Worm (Caenorhabditis elegans) whole organism, L4 larva: ENCODE data around the gene F14D2.8.

Experiments used
- F10B5.3 ChIP-seq: sonication (generic microtip); optimal IDR thresholded peaks from 2 replicates; lab custom pipeline; 2016; ENCODE audit warnings: mild to moderate bottlenecking, missing genetic modification characterization, missing compliant biosample characterization
- F37D6.2 ChIP-seq: sonication (generic microtip); optimal IDR thresholded peaks from 2 replicates; lab custom pipeline; 2016; ENCODE audit warnings: mild to moderate bottlenecking, missing genetic modification characterization, missing compliant biosample characterization
- F44E2.7 ChIP-seq: fragments of 200-800 bp; sonication (Bioruptor generic); IDR thresholded peaks from 2 replicates; pipeline ENCODE4 v2.1.2; 2022; ENCODE audit warnings: missing genetic modification characterization, missing compliant biosample characterization
- Y48G9A.11 ChIP-seq: fragments of 200-800 bp; sonication (Bioruptor generic); IDR thresholded peaks from 2 replicates; pipeline ENCODE4 v1.3.6; 2022; ENCODE audit warnings: missing genetic modification reagents, missing genetic modification characterization, missing compliant biosample characterization
- Y5F2A.4 ChIP-seq: fragments of 200-800 bp; sonication (Bioruptor generic); optimal IDR thresholded peaks from 2 replicates; lab custom pipeline; 2018; ENCODE audit warnings: mild to moderate bottlenecking, missing genetic modification characterization, missing compliant biosample characterization
- Y75B8A.6 ChIP-seq: fragments of 200-800 bp; sonication (Bioruptor generic); IDR thresholded peaks from 2 replicates; pipeline ENCODE4 v1.3.6; 2022; ENCODE audit warnings: missing genetic modification reagents, missing genetic modification characterization, missing compliant biosample characterization
- aha-1 ChIP-seq: fragments of 150-350 bp; peaks from one replicate; lab custom pipeline; 2014; ENCODE audit warnings: missing biosample characterization, missing genetic modification characterization
- arid-1 ChIP-seq: fragments of 200-800 bp; sonication (Bioruptor generic); conservative IDR thresholded peaks from 2 replicates; pipeline ENCODE4 v1.3.6; 2022; ENCODE audit warnings: missing genetic modification reagents, missing genetic modification characterization, missing compliant biosample characterization
- ceh-32 ChIP-seq: sonication (generic microtip); optimal IDR thresholded peaks from 2 replicates; lab custom pipeline; 2016; ENCODE audit warnings: mild to moderate bottlenecking, missing genetic modification characterization, missing compliant biosample characterization; ENCODE audit not compliant: poor library complexity
- ceh-62 ChIP-seq: sonication (generic microtip); optimal IDR thresholded peaks from 2 replicates; lab custom pipeline; 2017; ENCODE audit warnings: missing biosample characterization, missing genetic modification characterization
- ceh-82 ChIP-seq: sonication (generic microtip); optimal IDR thresholded peaks from 2 replicates; lab custom pipeline; 2017; ENCODE audit warnings: missing biosample characterization, missing genetic modification characterization
- daf-12 ChIP-seq: fragments of 150-350 bp; optimal IDR thresholded peaks from 2 replicates; lab custom pipeline; 2014; ENCODE audit warnings: missing biosample characterization, missing genetic modification reagents, missing genetic modification characterization
- daf-19 ChIP-seq: fragments of 200-800 bp; sonication (Bioruptor generic); conservative IDR thresholded peaks from 2 replicates; pipeline ENCODE4 v1.3.6; 2022; ENCODE audit warnings: missing genetic modification characterization, missing compliant biosample characterization
- dmd-8 ChIP-seq: fragments of 200-800 bp; sonication (Bioruptor generic); IDR thresholded peaks from 2 replicates; pipeline ENCODE4 v1.3.6; 2022; ENCODE audit warnings: missing genetic modification characterization, missing compliant biosample characterization
- dmd-9 ChIP-seq: fragments of 200-800 bp; sonication (Bioruptor generic); IDR thresholded peaks from 2 replicates; pipeline ENCODE4 v1.3.6; 2022; ENCODE audit warnings: missing genetic modification reagents, missing genetic modification characterization, missing compliant biosample characterization
- egl-43 ChIP-seq: fragments of 200-800 bp; sonication (Bioruptor generic); IDR thresholded peaks from 2 replicates; pipeline ENCODE4 v1.3.6; 2022; ENCODE audit warnings: missing genetic modification reagents, missing genetic modification characterization, missing compliant biosample characterization
- gei-8 ChIP-seq: fragments of 200-800 bp; sonication (Bioruptor generic); optimal IDR thresholded peaks from 2 replicates; lab custom pipeline; 2018; ENCODE audit warnings: mild to moderate bottlenecking, missing genetic modification characterization, missing compliant biosample characterization
- hlh-11 ChIP-seq: fragments of 200-800 bp; sonication (Bioruptor generic); optimal IDR thresholded peaks from 2 replicates; lab custom pipeline; 2018; ENCODE audit warnings: mild to moderate bottlenecking, missing genetic modification characterization, missing compliant biosample characterization
- hmg-1.1 ChIP-seq: fragments of 200-800 bp; sonication (Bioruptor generic); IDR thresholded peaks from 2 replicates; pipeline ENCODE4 v1.3.6; 2022; ENCODE audit warnings: missing genetic modification reagents, missing genetic modification characterization, missing compliant biosample characterization
- lin-15B ChIP-seq: fragments of 150-350 bp; sonication (generic microtip); optimal IDR thresholded peaks from 3 replicates; lab custom pipeline; 2014; ENCODE audit warnings: missing biosample characterization, missing genetic modification characterization
- lin-29 ChIP-seq: fragments of 200-800 bp; sonication (Bioruptor generic); IDR thresholded peaks from 2 replicates; pipeline ENCODE4 v1.3.6; 2022; ENCODE audit warnings: missing genetic modification reagents, missing genetic modification characterization, missing compliant biosample characterization
- lsy-2 ChIP-seq, 2 experiments: fragments of 150-350 bp in 1 of 2; sonication (generic microtip) in 1 of 2; optimal IDR thresholded peaks; 2 replicates each; lab custom pipeline; 2014 to 2017; ENCODE audit warnings: missing biosample characterization in 2 of 2, missing genetic modification characterization in 2 of 2
- madf-5 ChIP-seq, 2 experiments: fragments of 200-800 bp; sonication (Bioruptor generic); IDR thresholded peaks; 2 replicates each; pipeline ENCODE4 v1.3.6; 2022; ENCODE audit warnings: missing compliant biosample characterization in 2 of 2, missing genetic modification characterization in 2 of 2
- madf-9 ChIP-seq: fragments of 200-800 bp; sonication (Bioruptor generic); conservative IDR thresholded peaks from 2 replicates; pipeline ENCODE4 v1.3.6; 2022; ENCODE audit warnings: missing genetic modification reagents, missing genetic modification characterization, missing compliant biosample characterization
- mdl-1 ChIP-seq, 2 experiments: fragments of 150-350 bp in 1 of 2; sonication (generic microtip) in 1 of 2; optimal IDR thresholded peaks; 2 replicates each; lab custom pipeline; 2014 to 2017; ENCODE audit warnings: missing biosample characterization in 2 of 2, missing genetic modification characterization in 2 of 2
- mep-1 ChIP-seq: fragments of 150-350 bp; sonication (generic microtip); optimal IDR thresholded peaks from 3 replicates; lab custom pipeline; 2014; ENCODE audit warnings: missing biosample characterization, missing genetic modification characterization
- mes-2 ChIP-seq: sonication (generic microtip); optimal IDR thresholded peaks from 2 replicates; lab custom pipeline; 2016; ENCODE audit warnings: missing genotype, mild to moderate bottlenecking, missing genetic modification characterization, missing compliant biosample characterization; ENCODE audit not compliant: poor library complexity, severe bottlenecking
- mxl-2 ChIP-seq: fragments of 200-800 bp; sonication (Bioruptor generic); conservative IDR thresholded peaks from 2 replicates; pipeline ENCODE4 v1.3.6; 2022; ENCODE audit warnings: missing genetic modification reagents, missing genetic modification characterization, missing compliant biosample characterization
- nhr-10 ChIP-seq: fragments of 150-350 bp; optimal IDR thresholded peaks from 2 replicates; lab custom pipeline; 2014; ENCODE audit warnings: missing biosample characterization, missing genetic modification characterization
- nhr-102 ChIP-seq: sonication (generic microtip); optimal IDR thresholded peaks from 2 replicates; lab custom pipeline; 2016; ENCODE audit warnings: mild to moderate bottlenecking, missing genetic modification characterization, moderate library complexity, missing compliant biosample characterization
- nhr-237 ChIP-seq: sonication (generic microtip); optimal IDR thresholded peaks from 2 replicates; lab custom pipeline; 2017; ENCODE audit warnings: missing biosample characterization, missing genetic modification characterization
- nhr-25 ChIP-seq: sonication (generic microtip); optimal IDR thresholded peaks from 2 replicates; lab custom pipeline; 2017; ENCODE audit warnings: missing genetic modification characterization, mild to moderate bottlenecking, missing compliant biosample characterization, antibody characterized with exemption, moderate library complexity, borderline replicate concordance; ENCODE audit not compliant: insufficient read depth
- pha-4 ChIP-seq, 2 experiments: fragments of 150-350 bp in 1 of 2; fragments of 200-800 bp in 1 of 2; sonication (Bioruptor generic) in 1 of 2; IDR thresholded peaks in 1 of 2; optimal IDR thresholded peaks in 1 of 2; 2 replicates each; pipeline versions ENCODE4 v1.3.6 to Lab custom; 2014 to 2022; ENCODE audit warnings: missing genetic modification characterization in 2 of 2, missing genetic modification reagents in 2 of 2, missing biosample characterization in 1 of 2, missing compliant biosample characterization in 1 of 2
- php-3 ChIP-seq: fragments of 200-800 bp; sonication (Bioruptor generic); IDR thresholded peaks from 2 replicates; pipeline ENCODE4 v1.3.6; 2022; ENCODE audit warnings: missing genetic modification reagents, missing genetic modification characterization, missing compliant biosample characterization
- pqm-1 ChIP-seq: sonication (generic microtip); optimal IDR thresholded peaks from 2 replicates; lab custom pipeline; 2017; ENCODE audit warnings: missing biosample characterization, missing genetic modification characterization
- set-16 ChIP-seq: fragments of 200-800 bp; sonication (Bioruptor generic); IDR thresholded peaks from 2 replicates; pipeline ENCODE4 v1.3.6; 2022; ENCODE audit warnings: missing genetic modification reagents, missing genetic modification characterization, missing compliant biosample characterization
- spr-3 ChIP-seq: fragments of 200-800 bp; sonication (Bioruptor generic); optimal IDR thresholded peaks from 2 replicates; lab custom pipeline; 2018; ENCODE audit warnings: mild to moderate bottlenecking, missing genetic modification characterization, missing compliant biosample characterization
- tag-97 ChIP-seq: fragments of 200-800 bp; sonication (Bioruptor generic); IDR thresholded peaks from 2 replicates; pipeline ENCODE4 v1.3.6; 2022; ENCODE audit warnings: missing genetic modification characterization, missing compliant biosample characterization
- unc-39 ChIP-seq: sonication (generic microtip); optimal IDR thresholded peaks from 2 replicates; lab custom pipeline; 2017; ENCODE audit warnings: missing biosample characterization, missing genetic modification characterization
- vab-7 ChIP-seq: fragments of 200-800 bp; sonication (Bioruptor generic); IDR thresholded peaks from 2 replicates; pipeline ENCODE4 v1.3.6; 2022; ENCODE audit warnings: missing genetic modification reagents, missing genetic modification characterization, missing compliant biosample characterization
- ztf-7 ChIP-seq: fragments of 150-350 bp; optimal IDR thresholded peaks from 2 replicates; lab custom pipeline; 2014; ENCODE audit warnings: missing biosample characterization, missing genetic modification characterization

F14D2.8 gene

DNA sequence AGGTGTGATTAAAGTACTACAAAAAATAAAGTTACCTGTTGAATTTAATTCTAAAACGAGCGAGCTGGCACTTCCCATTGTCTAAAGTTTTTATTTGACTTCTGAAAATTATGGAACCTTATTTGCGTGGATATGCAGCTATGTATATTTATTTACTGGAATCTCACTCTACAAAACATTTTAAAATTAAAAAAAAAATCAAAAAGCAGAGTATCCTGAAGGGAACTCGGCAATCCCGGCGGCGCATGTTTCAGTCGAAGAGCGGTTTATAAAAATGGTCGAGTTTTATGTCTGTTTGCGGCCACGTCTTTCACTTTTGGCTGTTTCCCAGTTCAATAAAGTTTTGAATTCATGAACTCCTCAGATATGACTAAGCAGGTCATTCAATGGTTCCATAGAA lies 12.6 kb downstream of the F14D2.8 start, which contains the start of gene F14D2.19:
Gene F14D2.19 (minus strand): TSS at position 101 of the 400 bp plus-strand sequence.
- TF ChIP-seq madf-9 (GFP tag; lab: Robert Waterston, UW) = no peak
- TF ChIP-seq F10B5.3 (tag; lab: Kevin White, UChicago) = no peak
- TF ChIP-seq aha-1 (tag; lab: Kevin White, UChicago) = no peak
- no peak for TF ChIP-seq lin-29
- no peak for TF ChIP-seq daf-19 (GFP tag; lab: Robert Waterston, UW)
- TF ChIP-seq nhr-237 = no peak
- no peak for TF ChIP-seq arid-1 (GFP tag; lab: Robert Waterston, UW)
- TF ChIP-seq mxl-2 (GFP tag; lab: Robert Waterston, UW) = no peak
- TF ChIP-seq mep-1 = no peak
- no peak for TF ChIP-seq pqm-1
- no peak for TF ChIP-seq vab-7 (GFP tag; lab: Robert Waterston, UW)
- TF ChIP-seq dmd-9 (GFP tag; lab: Robert Waterston, UW) = no peak
- TF ChIP-seq hmg-1.1 (GFP tag; lab: Robert Waterston, UW) = no peak
- TF ChIP-seq lsy-2 (tag; optimal IDR thresholded peaks at IDR 0.05; lab: Kevin White, UChicago) = no peak
- no peak for TF ChIP-seq Y48G9A.11
- no peak for TF ChIP-seq daf-12 (tag; lab: Kevin White, UChicago)
- TF ChIP-seq unc-39 (tag; lab: Kevin White, UChicago) = no peak

DNA sequence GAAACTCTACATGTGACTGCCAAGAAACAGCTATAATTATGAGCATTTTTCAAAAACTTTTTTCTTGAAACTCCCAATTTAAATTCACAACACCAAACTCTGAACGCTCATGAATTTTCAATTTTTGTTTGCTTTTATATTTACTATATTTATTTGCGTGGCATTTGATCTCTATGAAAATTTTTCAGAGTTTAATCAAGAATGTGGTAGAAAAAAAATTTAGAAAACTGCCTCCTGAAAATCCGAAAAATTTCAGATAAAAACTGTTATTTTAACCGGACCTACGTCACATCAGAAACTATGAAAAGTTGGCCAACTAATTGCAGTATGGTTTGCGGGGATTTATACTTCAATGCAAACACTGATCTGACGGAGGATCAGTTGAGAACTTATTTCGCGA lies 17.6 kb downstream of the F14D2.8 start, which contains the start of gene irld-27:
Gene irld-27 (plus strand): TSS at position 301 of the 400 bp plus-strand sequence.
- TF ChIP-seq aha-1 (tag; lab: Kevin White, UChicago) (no peak), set-16 (no peak), mep-1 (no peak), ceh-32 (tag; lab: Kevin White, UChicago) (no peak), arid-1 (GFP tag; lab: Robert Waterston, UW) (no peak), lin-15B (tag; lab: Kevin White, UChicago) (no peak), madf-5 (GFP tag; IDR thresholded peaks at IDR 0.05; lab: Robert Waterston, UW) (no peak), ceh-82 (no peak), F44E2.7 (GFP tag; lab: Robert Waterston, UW) (no peak)
- TF ChIP-seq, all 104 proteins: peak for 0

DNA sequence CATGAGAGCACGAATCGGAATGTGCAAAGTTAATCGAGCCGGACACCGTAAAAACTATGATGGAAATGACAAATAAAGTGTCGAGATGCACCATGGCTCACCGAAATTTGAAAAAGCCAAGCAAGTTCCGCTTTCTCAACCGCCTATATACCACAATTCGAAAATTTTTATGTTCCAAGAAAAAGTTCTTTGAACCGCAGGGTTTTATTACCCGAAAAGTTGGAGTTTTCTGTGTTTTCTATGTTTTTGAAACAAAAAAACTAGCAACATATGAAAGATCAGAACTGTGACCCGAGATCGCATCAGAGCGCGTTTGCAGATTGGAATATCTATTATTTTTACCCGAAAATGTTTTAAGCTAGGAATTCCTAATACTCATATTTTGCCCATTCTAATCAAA lies 22.6 kb downstream of the F14D2.8 start, which contains the start of gene Y46D2A.3:
Gene Y46D2A.3 (minus strand): TSS at position 101 of the 400 bp plus-strand sequence.
- TF ChIP-seq nhr-237 (no peak), Y5F2A.4 (GFP tag; lab: Kevin White, UChicago) (no peak), vab-7 (GFP tag; lab: Robert Waterston, UW) (no peak), mes-2 (no peak), mdl-1 (tag; optimal IDR thresholded peaks at IDR 0.05; lab: Kevin White, UChicago) (no peak), aha-1 (tag; lab: Kevin White, UChicago) (no peak), tag-97 (GFP tag; lab: Robert Waterston, UW) (no peak), ztf-7 (tag; lab: Kevin White, UChicago) (no peak), nhr-25 (tag; lab: Kevin White, UChicago) (no peak), spr-3 (GFP tag; lab: Kevin White, UChicago) (no peak), F37D6.2 (no peak), madf-9 (GFP tag; lab: Robert Waterston, UW) (no peak), php-3 (GFP tag; lab: Robert Waterston, UW) (no peak), dmd-8 (GFP tag; lab: Robert Waterston, UW) (no peak), F10B5.3 (tag; lab: Kevin White, UChicago) (no peak), Y75B8A.6 (GFP tag; lab: Robert Waterston, UW) (no peak), ceh-62 (tag; lab: Kevin White, UChicago) (no peak)

DNA sequence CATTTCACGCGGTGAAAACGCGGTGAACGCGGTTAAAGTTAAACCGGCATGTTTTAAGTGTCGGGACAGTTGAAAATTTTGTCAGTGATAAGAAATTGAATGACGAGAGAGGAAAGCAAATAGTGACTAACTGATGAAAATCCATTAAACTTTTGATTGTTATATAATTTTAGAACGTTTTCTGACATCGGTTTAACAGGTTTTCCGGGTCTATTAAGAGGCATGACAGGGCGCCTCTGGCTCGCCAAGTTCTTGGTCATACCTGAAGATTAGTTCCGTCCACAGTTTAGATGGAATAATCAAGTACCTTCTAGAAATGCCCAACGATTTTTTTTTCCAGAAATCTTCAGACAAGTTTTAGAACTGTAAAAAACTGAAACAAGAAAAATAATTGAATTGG lies 26.5 kb downstream of the F14D2.8 start, which contains the start of gene Y46D2A.2:
Gene Y46D2A.2 (minus strand): TSS at position 101 of the 400 bp plus-strand sequence.
- no peak for TF ChIP-seq lin-15B (tag; lab: Kevin White, UChicago)
- TF ChIP-seq nhr-102 (tag; lab: Kevin White, UChicago) = no peak
- TF ChIP-seq hlh-11 (tag; lab: Kevin White, UChicago) = no peak
- TF ChIP-seq gei-8 (GFP tag; lab: Kevin White, UChicago) = no peak
- TF ChIP-seq egl-43 = no peak
- no peak for TF ChIP-seq nhr-25 (tag; lab: Kevin White, UChicago)
- TF ChIP-seq dmd-8 (GFP tag; lab: Robert Waterston, UW) = no peak
- no peak for TF ChIP-seq nhr-10 (tag; lab: Kevin White, UChicago)
- TF ChIP-seq pha-4 (GFP tag; IDR thresholded peaks at IDR 0.05; lab: Robert Waterston, UW) = no peak
- no peak for TF ChIP-seq pha-4 (tag; optimal IDR thresholded peaks at IDR 0.05; lab: Kevin White, UChicago)
